Worm (Caenorhabditis elegans) whole organism, L4 larva: ENCODE results near the gene zip-6.
"Not testable (repeated sequence)": the region's sequence is repeated elsewhere in the genome, so short reads cannot be mapped to it uniquely, and the experiment has no call there.

ENCODE experiments used
- F10B5.3 ChIP-seq: sonication (generic microtip); optimal IDR thresholded peaks from 2 replicates; lab custom pipeline; 2016; ENCODE audit warnings: mild to moderate bottlenecking, missing genetic modification characterization, missing compliant biosample characterization
- F37D6.2 ChIP-seq: sonication (generic microtip); optimal IDR thresholded peaks from 2 replicates; lab custom pipeline; 2016; ENCODE audit warnings: mild to moderate bottlenecking, missing genetic modification characterization, missing compliant biosample characterization
- R02D3.7 ChIP-seq: fragments of 150-350 bp; sonication (generic microtip); optimal IDR thresholded peaks from 3 replicates; lab custom pipeline; 2014; ENCODE audit warnings: missing biosample characterization, missing genetic modification characterization
- T20F7.1 ChIP-seq: fragments of 200-800 bp; sonication (Bioruptor generic); optimal IDR thresholded peaks from 2 replicates; lab custom pipeline; 2018; ENCODE audit warnings: mild to moderate bottlenecking, missing genetic modification characterization, missing compliant biosample characterization
- T26A8.4 ChIP-seq: fragments of 200-800 bp; sonication (Bioruptor generic); IDR thresholded peaks from 2 replicates; pipeline ENCODE4 v1.3.6; 2022; ENCODE audit warnings: missing genetic modification characterization, missing compliant biosample characterization
- aha-1 ChIP-seq: fragments of 150-350 bp; peaks from one replicate; lab custom pipeline; 2014; ENCODE audit warnings: missing biosample characterization, missing genetic modification characterization
- ceh-20 ChIP-seq: fragments of 200-800 bp; sonication (Bioruptor generic); IDR thresholded peaks from 2 replicates; pipeline ENCODE4 v1.3.6; 2022; ENCODE audit warnings: missing genetic modification reagents, missing genetic modification characterization, missing compliant biosample characterization
- ceh-44 ChIP-seq: fragments of 200-800 bp; sonication (Bioruptor generic); IDR thresholded peaks from 2 replicates; pipeline ENCODE4 v1.3.6; 2022; ENCODE audit warnings: missing genetic modification reagents, missing genetic modification characterization, missing compliant biosample characterization
- ces-1 ChIP-seq: fragments of 150-350 bp; sonication (generic microtip); optimal IDR thresholded peaks from 4 replicates; lab custom pipeline; 2014; ENCODE audit warnings: missing biosample characterization, missing genetic modification reagents, missing genetic modification characterization
- daf-16 ChIP-seq, 3 experiments: sonication (generic microtip); optimal IDR thresholded peaks; 2 replicates each; lab custom pipeline; 2016 to 2017; ENCODE audit warnings: missing genetic modification characterization in 3 of 3, missing genetic modification reagents in 3 of 3, mild to moderate bottlenecking in 2 of 3, missing compliant biosample characterization in 2 of 3, missing biosample characterization in 1 of 3, moderate library complexity in 1 of 3
- daf-19 ChIP-seq: fragments of 200-800 bp; sonication (Bioruptor generic); conservative IDR thresholded peaks from 2 replicates; pipeline ENCODE4 v1.3.6; 2022; ENCODE audit warnings: missing genetic modification characterization, missing compliant biosample characterization
- dmd-6 ChIP-seq: fragments of 200-800 bp; sonication (Bioruptor generic); IDR thresholded peaks from 2 replicates; pipeline ENCODE4 v1.3.6; 2022; ENCODE audit warnings: missing genetic modification reagents, missing genetic modification characterization, missing compliant biosample characterization
- dmd-9 ChIP-seq: fragments of 200-800 bp; sonication (Bioruptor generic); IDR thresholded peaks from 2 replicates; pipeline ENCODE4 v1.3.6; 2022; ENCODE audit warnings: missing genetic modification reagents, missing genetic modification characterization, missing compliant biosample characterization
- dve-1 ChIP-seq: sonication (generic microtip); optimal IDR thresholded peaks from 2 replicates; lab custom pipeline; 2017; ENCODE audit warnings: antibody characterized with exemption, mild to moderate bottlenecking, missing genetic modification characterization, missing compliant biosample characterization; ENCODE audit not compliant: insufficient read depth
- egl-43 ChIP-seq: fragments of 200-800 bp; sonication (Bioruptor generic); IDR thresholded peaks from 2 replicates; pipeline ENCODE4 v1.3.6; 2022; ENCODE audit warnings: missing genetic modification reagents, missing genetic modification characterization, missing compliant biosample characterization
- fkh-10 ChIP-seq: fragments of 150-350 bp; optimal IDR thresholded peaks from 2 replicates; lab custom pipeline; 2014; ENCODE audit warnings: missing biosample characterization, missing genetic modification reagents, missing genetic modification characterization
- fos-1 ChIP-seq: fragments of 150-350 bp; optimal IDR thresholded peaks from 2 replicates; lab custom pipeline; 2014; ENCODE audit warnings: missing biosample characterization, missing genetic modification characterization
- hif-1 ChIP-seq, 2 experiments: sonication (generic microtip); optimal IDR thresholded peaks; 2 replicates each; lab custom pipeline; 2016 to 2017; ENCODE audit warnings: missing compliant biosample characterization in 2 of 2, missing genetic modification characterization in 2 of 2, missing genetic modification reagents in 2 of 2, missing genotype in 2 of 2, mild to moderate bottlenecking in 1 of 2
- hlh-11 ChIP-seq: fragments of 200-800 bp; sonication (Bioruptor generic); optimal IDR thresholded peaks from 2 replicates; lab custom pipeline; 2018; ENCODE audit warnings: mild to moderate bottlenecking, missing genetic modification characterization, missing compliant biosample characterization
- lin-38 ChIP-seq: fragments of 200-800 bp; sonication (Bioruptor generic); IDR thresholded peaks from 2 replicates; pipeline ENCODE4 v1.3.6; 2022; ENCODE audit warnings: missing genetic modification reagents, missing genetic modification characterization, missing compliant biosample characterization
- madf-5 ChIP-seq, 2 experiments: fragments of 200-800 bp; sonication (Bioruptor generic); IDR thresholded peaks; 2 replicates each; pipeline ENCODE4 v1.3.6; 2022; ENCODE audit warnings: missing compliant biosample characterization in 2 of 2, missing genetic modification characterization in 2 of 2
- madf-9 ChIP-seq: fragments of 200-800 bp; sonication (Bioruptor generic); conservative IDR thresholded peaks from 2 replicates; pipeline ENCODE4 v1.3.6; 2022; ENCODE audit warnings: missing genetic modification reagents, missing genetic modification characterization, missing compliant biosample characterization
- mep-1 ChIP-seq: fragments of 150-350 bp; sonication (generic microtip); optimal IDR thresholded peaks from 3 replicates; lab custom pipeline; 2014; ENCODE audit warnings: missing biosample characterization, missing genetic modification characterization
- mes-2 ChIP-seq: sonication (generic microtip); optimal IDR thresholded peaks from 2 replicates; lab custom pipeline; 2016; ENCODE audit warnings: missing genotype, mild to moderate bottlenecking, missing genetic modification characterization, missing compliant biosample characterization; ENCODE audit not compliant: poor library complexity, severe bottlenecking
- nhr-10 ChIP-seq: fragments of 150-350 bp; optimal IDR thresholded peaks from 2 replicates; lab custom pipeline; 2014; ENCODE audit warnings: missing biosample characterization, missing genetic modification characterization
- nhr-102 ChIP-seq: sonication (generic microtip); optimal IDR thresholded peaks from 2 replicates; lab custom pipeline; 2016; ENCODE audit warnings: mild to moderate bottlenecking, missing genetic modification characterization, moderate library complexity, missing compliant biosample characterization
- nhr-28 ChIP-seq: fragments of 150-350 bp; optimal IDR thresholded peaks from 2 replicates; lab custom pipeline; 2014; ENCODE audit warnings: missing biosample characterization, missing genetic modification characterization
- pha-4 ChIP-seq, 2 experiments: fragments of 150-350 bp in 1 of 2; fragments of 200-800 bp in 1 of 2; sonication (Bioruptor generic) in 1 of 2; IDR thresholded peaks in 1 of 2; optimal IDR thresholded peaks in 1 of 2; 2 replicates each; pipeline versions ENCODE4 v1.3.6 to Lab custom; 2014 to 2022; ENCODE audit warnings: missing genetic modification characterization in 2 of 2, missing genetic modification reagents in 2 of 2, missing biosample characterization in 1 of 2, missing compliant biosample characterization in 1 of 2
- php-3 ChIP-seq: fragments of 200-800 bp; sonication (Bioruptor generic); IDR thresholded peaks from 2 replicates; pipeline ENCODE4 v1.3.6; 2022; ENCODE audit warnings: missing genetic modification reagents, missing genetic modification characterization, missing compliant biosample characterization
- saeg-2 ChIP-seq: fragments of 200-800 bp; sonication (Bioruptor generic); IDR thresholded peaks from 2 replicates; pipeline ENCODE4 v1.3.6; 2022; ENCODE audit warnings: missing genetic modification reagents, missing genetic modification characterization, missing compliant biosample characterization
- set-16 ChIP-seq: fragments of 200-800 bp; sonication (Bioruptor generic); IDR thresholded peaks from 2 replicates; pipeline ENCODE4 v1.3.6; 2022; ENCODE audit warnings: missing genetic modification reagents, missing genetic modification characterization, missing compliant biosample characterization
- snpc-1.2 ChIP-seq: fragments of 200-800 bp; sonication (Bioruptor generic); IDR thresholded peaks from 2 replicates; pipeline ENCODE4 v1.3.6; 2022; ENCODE audit warnings: missing genetic modification reagents, missing genetic modification characterization, missing compliant biosample characterization
- zip-2 ChIP-seq: fragments of 150-350 bp; optimal IDR thresholded peaks from 2 replicates; lab custom pipeline; 2014; ENCODE audit warnings: missing biosample characterization, missing genetic modification characterization

The zip-6 gene

DNA sequence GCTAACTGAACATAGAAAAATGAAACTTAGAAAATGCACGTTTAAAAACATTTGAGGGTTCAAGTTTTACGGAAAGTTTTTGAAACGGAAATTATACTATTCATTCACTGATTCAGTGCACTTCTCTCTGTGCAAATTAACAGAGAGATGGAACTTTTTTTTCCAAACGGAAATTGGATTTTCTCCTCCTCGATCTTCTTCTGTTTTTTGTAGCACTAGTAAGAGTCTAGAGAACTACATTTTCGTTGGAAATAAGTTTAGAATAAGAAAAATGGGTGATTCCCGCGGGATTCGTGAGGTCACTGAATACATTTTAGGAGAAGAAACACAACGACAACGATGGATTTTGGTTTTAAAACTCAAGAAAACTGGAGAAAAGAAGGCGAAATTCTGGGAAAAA, 17.8 kb upstream of the zip-6 start:
- TF ChIP-seq fos-1 (no peak), ces-1 (GFP tag; lab: Kevin White, UChicago) (peak; percentile 70), R02D3.7 (tag; lab: Kevin White, UChicago) (no peak), ceh-20 (GFP tag; lab: Robert Waterston, UW) (no peak), F10B5.3 (no peak), php-3 (GFP tag; lab: Robert Waterston, UW) (no peak), dmd-9 (GFP tag; lab: Robert Waterston, UW) (no peak), T20F7.1 (GFP tag; lab: Kevin White, UChicago) (no peak), fkh-10 (GFP tag; lab: Kevin White, UChicago) (peak; percentile 57), nhr-10 (tag; lab: Kevin White, UChicago) (no peak), ceh-44 (no peak)

DNA sequence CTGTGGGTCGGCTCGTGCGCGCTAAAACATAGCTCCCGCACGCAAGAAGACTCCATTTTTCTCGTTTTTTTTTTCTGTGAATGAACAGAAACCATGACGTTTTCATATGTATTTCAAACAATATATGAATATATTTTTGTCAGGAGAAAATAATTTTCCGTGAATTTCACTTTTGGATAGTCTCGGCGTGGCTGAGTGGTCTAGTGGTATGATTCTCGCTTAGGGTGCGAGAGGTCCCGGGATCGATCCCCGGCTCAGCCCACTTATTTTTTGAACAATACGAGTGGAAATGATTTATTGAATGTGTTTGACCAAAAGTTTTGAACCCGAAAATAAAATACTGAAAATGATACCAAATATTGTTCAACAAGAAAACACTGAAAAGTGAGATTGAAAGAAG, 13.4 kb upstream of the zip-6 start:
- TF ChIP-seq F37D6.2 (tag; lab: Kevin White, UChicago), result no peak
- TF ChIP-seq mes-2, result no peak
- TF ChIP-seq ceh-44, result no peak
- no peak for TF ChIP-seq hif-1 (tag; optimal IDR thresholded peaks at IDR 0.05; lab: Kevin White, UChicago)
- no peak for TF ChIP-seq zip-2 (tag; lab: Kevin White, UChicago)
- no peak for TF ChIP-seq egl-43 (GFP tag; lab: Robert Waterston, UW)

DNA sequence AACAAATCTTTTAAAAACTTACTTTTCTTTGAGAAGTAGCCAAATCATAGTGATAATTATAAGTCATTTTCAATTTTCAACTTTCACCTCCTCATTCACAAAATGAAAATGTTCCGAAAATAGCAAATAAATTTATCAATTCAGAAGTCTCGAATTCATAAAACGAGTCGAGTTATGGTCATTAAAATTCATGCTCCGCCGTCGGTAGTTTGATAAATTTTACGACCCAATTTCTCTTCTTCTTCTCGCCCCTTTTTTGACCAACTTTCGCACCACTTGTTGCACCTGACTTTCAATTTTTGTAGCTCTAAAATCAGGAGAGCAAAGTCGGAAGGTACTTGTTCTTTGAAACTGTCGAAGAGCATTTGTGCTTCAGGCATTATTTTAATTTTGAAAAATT, 12.1 kb upstream of the zip-6 start, which contains the start of gene best-7:
best-7 (minus strand) TSS at position 239 of the 400 bp plus-strand sequence.
- TF ChIP-seq nhr-10 (tag; lab: Kevin White, UChicago) (no peak), dve-1 (peak; percentile 5), php-3 (GFP tag; lab: Robert Waterston, UW) (peak; percentile 79), nhr-28 (tag; lab: Kevin White, UChicago) (peak; percentile 35)

ce11 chrIV:11229013-11229412, 11.1 kb upstream of the zip-6 start:
- peak; percentile 80; the same call in 1 of the 2 replicates for TF ChIP-seq php-3 (GFP tag; lab: Robert Waterston, UW)
- TF ChIP-seq F37D6.2 (tag; lab: Kevin White, UChicago), result no peak
- TF ChIP-seq lin-38, result no peak
- TF ChIP-seq T26A8.4, result no peak
- no peak for TF ChIP-seq daf-19 (GFP tag; lab: Robert Waterston, UW)
- no peak for TF ChIP-seq madf-9
- no peak for TF ChIP-seq dmd-6
- TF ChIP-seq daf-16 (GFP tag; optimal IDR thresholded peaks at IDR 0.05; lab: Kevin White, UChicago), result no peak
- peak; percentile 56 for TF ChIP-seq daf-16 (tag; optimal IDR thresholded peaks at IDR 0.05; lab: Kevin White, UChicago)
- no peak for TF ChIP-seq nhr-102 (tag; lab: Kevin White, UChicago)

DNA sequence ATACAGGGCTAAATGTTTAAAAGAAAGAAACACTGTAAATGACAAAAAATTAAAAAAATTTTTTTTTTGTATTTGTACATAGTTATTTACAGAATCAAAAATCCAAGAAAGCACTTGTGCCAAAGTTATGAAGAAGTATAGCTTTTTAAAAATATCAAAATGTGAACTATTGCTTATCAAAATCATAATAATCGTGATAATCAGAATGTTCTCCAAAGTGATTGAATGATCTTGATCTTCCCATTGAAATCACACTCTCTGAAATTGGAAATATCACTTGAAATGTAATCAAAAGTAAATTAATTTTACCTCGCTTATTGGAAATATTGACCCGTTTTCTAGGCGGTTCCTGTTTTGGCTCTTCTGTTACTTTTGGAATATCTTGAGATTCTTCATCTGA, 8.6 kb upstream of the zip-6 start:
- TF ChIP-seq aha-1 (tag; lab: Kevin White, UChicago) (peak; percentile 15), mep-1 (peak; percentile 55), saeg-2 (GFP tag; lab: Robert Waterston, UW) (no peak)
- TF ChIP-seq, all 104 proteins: peak for 2

- TF ChIP-seq T26A8.4 (peak; percentile 61; the same call in 1 of the 2 replicates), hlh-11 (tag; lab: Kevin White, UChicago) (peak; percentile 7), snpc-1.2 (peak; percentile 31; the same call in 1 of the 2 replicates), egl-43 (GFP tag; lab: Robert Waterston, UW) (peak; percentile 66; the same call in 1 of the 2 replicates), pha-4 (GFP tag; IDR thresholded peaks at IDR 0.05; lab: Robert Waterston, UW) (peak; percentile 22; the same call in 1 of the 2 replicates), madf-5 (GFP tag; IDR thresholded peaks at IDR 0.05; lab: Robert Waterston, UW) (peak in 1 of 2 experiments; percentile 92; a peak in 2 of 4 replicates), set-16 (GFP tag; lab: Robert Waterston, UW) (peak; percentile 99)
- TF ChIP-seq pha-4 (tag; optimal IDR thresholded peaks at IDR 0.05; lab: Kevin White, UChicago), result not testable (repeated sequence)
Measured at ce11 chrIV:11225715-11226475, 8.0 kb upstream of the zip-6 start.
